Fruit fly (Drosophila melanogaster): ENCODE data around the gene Xpac.

The Xpac gene

DNA sequence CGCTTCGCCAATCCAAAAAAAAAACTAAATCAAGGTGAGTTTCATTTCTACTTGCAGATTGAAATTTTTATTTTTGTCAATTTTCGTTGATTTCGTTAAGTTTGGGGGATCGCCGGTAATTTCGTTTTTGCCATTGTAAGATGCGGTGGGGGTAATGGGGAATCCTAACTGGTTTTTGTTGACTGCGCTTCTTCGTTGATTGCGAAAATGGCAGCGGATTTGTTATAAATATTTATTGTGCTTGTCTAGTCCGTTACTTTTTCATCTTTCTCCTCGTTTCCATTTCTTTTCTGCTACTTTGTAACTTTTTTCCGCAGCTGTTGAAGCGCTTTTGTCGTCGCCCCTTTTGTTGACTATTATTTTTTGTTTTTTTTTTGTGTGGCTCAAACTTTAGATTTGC is 2.2 kb upstream of the Xpac start:
- TF ChIP-seq insv (optimal IDR thresholded peaks at IDR 0.05) (no peak), h (optimal IDR thresholded peaks at IDR 0.05) (no peak), Sin3A (optimal IDR thresholded peaks at IDR 0.05) (no peak), Myc (optimal IDR thresholded peaks at IDR 0.05) (no peak), psq (optimal IDR thresholded peaks at IDR 0.05) (no peak), ttk (optimal IDR thresholded peaks at IDR 0.05) (no peak)

DNA sequence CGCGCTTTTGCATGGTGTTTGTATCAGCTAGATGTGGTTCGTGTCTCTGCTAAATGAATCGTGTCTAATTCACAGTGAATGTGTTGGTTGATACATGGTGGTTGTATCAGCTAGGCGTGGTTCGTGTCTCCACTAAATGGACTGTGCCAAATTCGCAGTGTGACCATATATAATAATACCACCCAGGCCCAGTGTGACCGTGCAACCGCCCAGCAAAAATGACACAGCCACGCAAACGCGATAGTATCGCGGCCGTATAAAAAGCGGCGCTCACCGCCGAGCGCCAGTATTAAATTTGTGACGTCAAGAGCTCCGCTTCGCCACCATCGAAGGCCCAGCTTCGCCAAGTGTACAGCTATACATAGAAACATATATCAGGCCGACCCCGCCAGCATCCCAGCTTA is 1.8 kb upstream of the Xpac start, which contains the start of gene cib:
cib (plus strand) TSS at position 284 of the 404 bp plus-strand sequence.
- TF ChIP-seq insv (optimal IDR thresholded peaks at IDR 0.05) (no peak), psq (optimal IDR thresholded peaks at IDR 0.05) (no peak), Sin3A (optimal IDR thresholded peaks at IDR 0.05) (no peak), ttk (optimal IDR thresholded peaks at IDR 0.05) (no peak), Myc (optimal IDR thresholded peaks at IDR 0.05) (no peak), h (optimal IDR thresholded peaks at IDR 0.05) (no peak)

DNA sequence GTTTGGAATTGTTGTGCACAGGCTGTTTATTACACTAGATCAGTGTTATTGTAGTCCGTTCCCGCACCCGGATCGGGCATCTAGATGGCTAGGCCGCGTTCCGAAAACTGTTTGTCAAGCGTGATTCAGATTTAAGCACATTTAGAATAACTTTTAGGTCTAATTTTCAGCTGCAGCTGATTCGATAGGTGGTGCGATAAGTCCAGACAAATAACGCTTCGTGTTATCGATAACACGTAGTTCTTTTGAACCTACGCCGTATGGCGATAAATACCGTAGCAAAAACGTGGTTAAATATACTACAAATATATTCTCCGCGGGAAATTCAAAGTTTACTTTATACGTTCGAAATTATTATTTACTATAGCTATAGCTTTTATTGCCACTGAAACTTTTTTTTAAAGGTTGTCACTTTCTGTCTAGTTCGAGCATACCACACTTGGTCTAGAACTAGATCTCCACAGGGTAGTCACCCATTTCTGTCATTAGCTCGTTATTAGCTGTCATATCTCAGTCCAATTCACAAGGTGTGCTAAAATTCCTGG is 3.1 kb downstream of the Xpac start, which contains the start of the genes Cmtr1 and CG15375:
Cmtr1 (minus strand) TSS at position 208 of the 545 bp plus-strand sequence.
CG15375 (plus strand) TSS at position 495 of the 545 bp plus-strand sequence.
- TF ChIP-seq Sin3A (optimal IDR thresholded peaks at IDR 0.05) (no peak), ttk (optimal IDR thresholded peaks at IDR 0.05) (no peak), Myc (optimal IDR thresholded peaks at IDR 0.05) (no peak), h (optimal IDR thresholded peaks at IDR 0.05) (no peak), psq (optimal IDR thresholded peaks at IDR 0.05) (no peak), insv (optimal IDR thresholded peaks at IDR 0.05) (no peak)

DNA sequence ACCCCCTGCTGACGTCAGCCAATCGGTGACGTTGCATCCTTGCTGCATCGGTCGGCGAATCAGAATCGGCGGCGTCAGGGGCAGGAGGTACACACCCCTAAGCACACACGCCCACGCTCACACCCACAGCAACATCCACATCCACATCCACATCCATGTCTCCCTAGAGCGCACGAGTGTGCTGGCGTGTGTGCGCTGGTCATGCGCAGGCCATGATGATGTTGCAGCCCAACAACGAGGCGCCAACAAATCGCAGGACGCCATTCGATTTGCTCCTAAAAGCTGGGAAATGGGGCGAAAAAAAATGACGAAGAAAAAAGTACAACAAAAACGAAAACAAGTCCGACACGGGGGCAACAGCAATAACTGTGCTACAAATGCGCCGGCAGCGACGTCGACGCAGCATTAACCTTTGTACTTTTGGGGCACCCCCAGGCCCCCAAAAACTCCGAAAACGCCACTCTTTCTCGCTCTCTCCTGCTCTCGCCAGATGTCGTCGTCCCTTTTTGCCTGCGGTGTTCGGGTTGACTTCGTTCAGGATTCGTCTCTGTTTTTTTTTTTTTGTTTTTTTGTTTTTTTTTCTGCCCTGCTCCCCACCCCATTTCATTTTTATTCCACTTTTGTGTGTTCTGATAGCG is 14.9 kb downstream of the Xpac start:
- TF ChIP-seq insv (optimal IDR thresholded peaks at IDR 0.05) (no peak), psq (optimal IDR thresholded peaks at IDR 0.05) (no peak)

DNA sequence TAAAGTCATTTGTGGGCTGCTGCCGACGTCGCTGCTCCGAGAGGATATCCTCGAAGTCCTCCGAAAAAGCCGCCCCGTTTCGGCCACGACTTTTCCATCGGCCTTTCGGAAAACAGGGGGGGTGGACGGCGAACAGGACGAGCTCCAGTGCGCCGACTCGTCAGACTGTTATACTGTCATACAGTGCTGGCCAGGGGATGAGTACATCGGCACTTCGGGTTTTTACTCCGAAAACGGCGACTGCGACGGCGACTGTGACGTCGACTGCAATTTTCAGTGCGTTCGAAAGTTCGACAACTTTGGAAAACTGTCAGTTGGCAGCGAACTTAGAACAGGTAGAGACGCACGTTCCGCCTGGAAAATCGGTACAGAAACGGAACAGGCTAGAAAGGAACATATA is 28.6 kb downstream of the Xpac start, which contains the start of gene CG43689:
CG43689 (plus strand) TSS at position 314 of the 400 bp plus-strand sequence.
- TF ChIP-seq insv (optimal IDR thresholded peaks at IDR 0.05) (no peak), ttk (optimal IDR thresholded peaks at IDR 0.05) (no peak), Sin3A (optimal IDR thresholded peaks at IDR 0.05) (no peak), Myc (optimal IDR thresholded peaks at IDR 0.05) (no peak), psq (optimal IDR thresholded peaks at IDR 0.05) (no peak), h (optimal IDR thresholded peaks at IDR 0.05) (no peak)

DNA sequence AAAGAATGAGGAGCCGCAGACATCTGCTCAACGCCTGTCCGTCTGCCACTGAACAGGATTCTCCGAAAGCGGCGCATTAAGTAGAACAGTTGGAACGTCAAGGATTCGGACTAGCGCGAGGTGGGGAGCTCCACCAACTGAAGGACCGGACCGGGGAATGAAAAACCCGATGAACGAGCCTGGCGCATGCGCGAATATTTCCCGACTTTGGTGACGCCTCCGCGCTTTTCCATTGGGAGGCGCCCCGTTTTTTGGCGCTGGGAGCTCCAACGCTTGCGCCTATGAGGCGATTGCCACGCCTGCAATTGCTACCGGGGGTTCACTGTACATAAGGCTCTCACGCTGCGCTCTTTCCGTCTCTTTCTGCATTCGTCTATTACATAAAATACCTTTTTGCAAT is 42.5 kb downstream of the Xpac start:
- no peak for TF ChIP-seq ttk (optimal IDR thresholded peaks at IDR 0.05)
- no peak for TF ChIP-seq Sin3A (optimal IDR thresholded peaks at IDR 0.05)
- no peak for TF ChIP-seq Myc (optimal IDR thresholded peaks at IDR 0.05)
- TF ChIP-seq psq (optimal IDR thresholded peaks at IDR 0.05): no peak
- TF ChIP-seq h (optimal IDR thresholded peaks at IDR 0.05): no peak
- no peak for TF ChIP-seq insv (optimal IDR thresholded peaks at IDR 0.05)

All from Kc167 (cell line).